Worm (Caenorhabditis elegans) whole organism, young adult: ENCODE measurements around the gene asb-1.

Experiments
- B0019.2 ChIP-seq: fragments of 200-800 bp; sonication (Bioruptor generic); conservative IDR thresholded peaks from 2 replicates; pipeline ENCODE4 v1.3.6; 2022; ENCODE audit warnings: missing genetic modification reagents, missing genetic modification characterization, missing compliant biosample characterization
- D2030.7 ChIP-seq: fragments of 200-800 bp; sonication (Bioruptor generic); IDR thresholded peaks from 2 replicates; pipeline ENCODE4 v1.3.6; 2022; ENCODE audit warnings: missing genetic modification reagents, missing genetic modification characterization, missing compliant biosample characterization
- F37B4.10 ChIP-seq: fragments of 200-800 bp; sonication (Bioruptor generic); IDR thresholded peaks from 2 replicates; pipeline ENCODE4 v1.3.6; 2022; ENCODE audit warnings: missing genetic modification characterization, missing compliant biosample characterization
- F49E8.2 ChIP-seq: sonication (generic microtip); optimal IDR thresholded peaks from 3 replicates; lab custom pipeline; 2017; ENCODE audit warnings: missing genetic modification characterization, mild to moderate bottlenecking, missing compliant biosample characterization, antibody characterized with exemption, moderate library complexity; ENCODE audit not compliant: insufficient read depth
- F52B5.7 ChIP-seq: sonication (generic microtip); optimal IDR thresholded peaks from 2 replicates; lab custom pipeline; 2016; ENCODE audit warnings: mild to moderate bottlenecking, missing genetic modification characterization, missing compliant biosample characterization
- F57A8.1 ChIP-seq: fragments of 200-800 bp; sonication (Bioruptor generic); optimal IDR thresholded peaks from 2 replicates; lab custom pipeline; 2018; ENCODE audit warnings: mild to moderate bottlenecking, missing genetic modification characterization, moderate library complexity, missing compliant biosample characterization
- F57C9.4 ChIP-seq: sonication (generic microtip); optimal IDR thresholded peaks from 2 replicates; lab custom pipeline; 2017; ENCODE audit warnings: mild to moderate bottlenecking, missing genetic modification characterization, missing compliant biosample characterization
- K12H6.12 ChIP-seq: fragments of 200-800 bp; sonication (Bioruptor generic); optimal IDR thresholded peaks from 2 replicates; lab custom pipeline; 2018; ENCODE audit warnings: mild to moderate bottlenecking, missing genetic modification characterization, missing compliant biosample characterization
- T26A5.8 ChIP-seq: sonication (generic microtip); optimal IDR thresholded peaks from 2 replicates; lab custom pipeline; 2016; ENCODE audit warnings: missing genetic modification characterization, missing compliant biosample characterization
- Y53G8AR.9 ChIP-seq: fragments of 200-800 bp; sonication (Bioruptor generic); conservative IDR thresholded peaks from 2 replicates; pipeline ENCODE4 v1.3.6; 2022; ENCODE audit warnings: missing genetic modification reagents, missing genetic modification characterization, missing compliant biosample characterization
- Y56A3A.18 ChIP-seq: fragments of 200-800 bp; sonication (Bioruptor generic); IDR thresholded peaks from 2 replicates; pipeline ENCODE4 v1.3.6; 2022; ENCODE audit warnings: missing genetic modification reagents, missing genetic modification characterization, missing compliant biosample characterization
- ZK185.1 ChIP-seq: sonication (generic microtip); optimal IDR thresholded peaks from 2 replicates; lab custom pipeline; 2016; ENCODE audit warnings: mild to moderate bottlenecking, missing genetic modification characterization, missing compliant biosample characterization; ENCODE audit not compliant: poor library complexity, severe bottlenecking
- aptf-2 ChIP-seq: fragments of 200-800 bp; sonication (Bioruptor generic); conservative IDR thresholded peaks from 2 replicates; pipeline ENCODE4 v1.3.6; 2022; ENCODE audit warnings: missing genetic modification reagents, missing genetic modification characterization, missing compliant biosample characterization
- atf-7 ChIP-seq: sonication (generic microtip); optimal IDR thresholded peaks from 2 replicates; lab custom pipeline; 2017; ENCODE audit warnings: mild to moderate bottlenecking, missing genetic modification characterization, missing compliant biosample characterization
- athp-1 ChIP-seq: sonication (generic microtip); optimal IDR thresholded peaks from 2 replicates; lab custom pipeline; 2017; ENCODE audit warnings: mild to moderate bottlenecking, missing genetic modification characterization, missing compliant biosample characterization
- ccch-3 ChIP-seq: fragments of 200-800 bp; sonication (Bioruptor generic); optimal IDR thresholded peaks from 2 replicates; lab custom pipeline; 2018; ENCODE audit warnings: mild to moderate bottlenecking, missing genetic modification characterization, missing compliant biosample characterization
- cebp-2 ChIP-seq: fragments of 200-800 bp; sonication (Bioruptor generic); IDR thresholded peaks from 2 replicates; pipeline ENCODE4 v1.3.6; 2022; ENCODE audit warnings: missing genetic modification characterization, missing compliant biosample characterization
- ceh-40 ChIP-seq: fragments of 200-800 bp; sonication (Bioruptor generic); IDR thresholded peaks from 2 replicates; pipeline ENCODE4 v1.3.6; 2022; ENCODE audit warnings: missing genetic modification characterization, missing compliant biosample characterization
- ceh-79 ChIP-seq: sonication (generic microtip); optimal IDR thresholded peaks from 2 replicates; lab custom pipeline; 2017; ENCODE audit warnings: mild to moderate bottlenecking, missing genetic modification characterization, missing compliant biosample characterization
- die-1 ChIP-seq: sonication (generic microtip); optimal IDR thresholded peaks from 2 replicates; lab custom pipeline; 2016; ENCODE audit warnings: missing genotype, mild to moderate bottlenecking, missing genetic modification characterization, missing compliant biosample characterization
- dox-1 ChIP-seq: fragments of 200-800 bp; sonication (Bioruptor generic); IDR thresholded peaks from 2 replicates; pipeline ENCODE4 v1.3.6; 2022; ENCODE audit warnings: missing genetic modification reagents, missing genetic modification characterization, missing compliant biosample characterization
- dpl-1 ChIP-seq: fragments of 150-350 bp; optimal IDR thresholded peaks from 2 replicates; lab custom pipeline; 2014; ENCODE audit warnings: missing biosample characterization, missing genetic modification reagents, missing genetic modification characterization
- efl-1 ChIP-seq: fragments of 150-350 bp; optimal IDR thresholded peaks from 2 replicates; lab custom pipeline; 2014; ENCODE audit warnings: missing biosample characterization, missing genetic modification reagents, missing genetic modification characterization
- egl-44 ChIP-seq: fragments of 200-800 bp; sonication (Bioruptor generic); IDR thresholded peaks from 2 replicates; pipeline ENCODE4 v1.3.6; 2022; ENCODE audit warnings: missing genetic modification reagents, missing genetic modification characterization, missing compliant biosample characterization
- egrh-3 ChIP-seq: fragments of 200-800 bp; sonication (Bioruptor generic); IDR thresholded peaks from 2 replicates; pipeline ENCODE4 v1.3.6; 2022; ENCODE audit warnings: missing genetic modification reagents, missing genetic modification characterization, missing compliant biosample characterization
- fkh-3 ChIP-seq: sonication (generic microtip); optimal IDR thresholded peaks from 2 replicates; lab custom pipeline; 2016; ENCODE audit warnings: mild to moderate bottlenecking, missing genetic modification characterization, missing compliant biosample characterization
- gei-17 ChIP-seq: fragments of 200-800 bp; sonication (Bioruptor generic); optimal IDR thresholded peaks from 2 replicates; lab custom pipeline; 2018; ENCODE audit warnings: mild to moderate bottlenecking, missing genetic modification characterization, missing compliant biosample characterization
- him-1 ChIP-seq: sonication (generic microtip); optimal IDR thresholded peaks from 2 replicates; lab custom pipeline; 2016; ENCODE audit warnings: missing genotype, missing genetic modification reagents, missing genetic modification characterization, missing compliant biosample characterization
- hlh-26 ChIP-seq: fragments of 200-800 bp; sonication (Bioruptor generic); conservative IDR thresholded peaks from 2 replicates; pipeline ENCODE4 v1.3.6; 2022; ENCODE audit warnings: missing genetic modification reagents, missing genetic modification characterization, missing compliant biosample characterization
- hrde-1 ChIP-seq: sonication (generic microtip); optimal IDR thresholded peaks from 2 replicates; lab custom pipeline; 2016; ENCODE audit warnings: missing genetic modification characterization, mild to moderate bottlenecking, missing compliant biosample characterization, moderate library complexity, missing genotype, missing genetic modification reagents, borderline replicate concordance
- lsl-1 ChIP-seq: fragments of 200-800 bp; sonication (Bioruptor generic); optimal IDR thresholded peaks from 2 replicates; lab custom pipeline; 2018; ENCODE audit warnings: mild to moderate bottlenecking, missing genetic modification characterization, moderate library complexity, missing compliant biosample characterization
- madf-8 ChIP-seq: fragments of 200-800 bp; sonication (Bioruptor generic); conservative IDR thresholded peaks from 2 replicates; pipeline ENCODE4 v1.3.6; 2022; ENCODE audit warnings: missing genetic modification reagents, missing genetic modification characterization, missing compliant biosample characterization
- mxl-1 ChIP-seq: sonication (generic microtip); optimal IDR thresholded peaks from 2 replicates; lab custom pipeline; 2016; ENCODE audit warnings: missing genetic modification characterization, missing compliant biosample characterization
- nfya-2 ChIP-seq: fragments of 200-800 bp; sonication (Bioruptor generic); IDR thresholded peaks from 2 replicates; pipeline ENCODE4 v1.3.6; 2022; ENCODE audit warnings: missing genetic modification reagents, missing genetic modification characterization, missing compliant biosample characterization
- nhr-120 ChIP-seq: fragments of 200-800 bp; sonication (Bioruptor generic); IDR thresholded peaks from 2 replicates; pipeline ENCODE4 v1.3.6; 2022; ENCODE audit warnings: missing genetic modification characterization, missing compliant biosample characterization
- nhr-80 ChIP-seq: sonication (generic microtip); optimal IDR thresholded peaks from 2 replicates; lab custom pipeline; 2016; ENCODE audit warnings: missing genetic modification characterization, missing compliant biosample characterization
- nhr-90 ChIP-seq: sonication (generic microtip); optimal IDR thresholded peaks from 2 replicates; lab custom pipeline; 2016; ENCODE audit warnings: missing genotype, mild to moderate bottlenecking, missing genetic modification characterization, missing compliant biosample characterization
- repo-1 ChIP-seq: sonication (generic microtip); optimal IDR thresholded peaks from 2 replicates; lab custom pipeline; 2017; ENCODE audit warnings: mild to moderate bottlenecking, missing genetic modification characterization, missing compliant biosample characterization
- sdz-38 ChIP-seq: sonication (generic microtip); optimal IDR thresholded peaks from 2 replicates; lab custom pipeline; 2016; ENCODE audit warnings: missing genotype, missing genetic modification characterization, missing compliant biosample characterization
- snpc-1.1 ChIP-seq: sonication (generic microtip); optimal IDR thresholded peaks from 2 replicates; lab custom pipeline; 2017; ENCODE audit warnings: missing genetic modification characterization, mild to moderate bottlenecking, missing compliant biosample characterization, antibody characterized with exemption, moderate library complexity, missing genotype, missing genetic modification reagents; ENCODE audit not compliant: insufficient read depth
- snpc-1.3 ChIP-seq: sonication (generic microtip); optimal IDR thresholded peaks from 2 replicates; lab custom pipeline; 2017; ENCODE audit warnings: missing genetic modification characterization, mild to moderate bottlenecking, missing compliant biosample characterization, antibody characterized with exemption, moderate library complexity, missing genotype, missing genetic modification reagents; ENCODE audit not compliant: insufficient read depth
- snpc-4 ChIP-seq, 5 experiments: fragments of 150-350 bp in 1 of 5; sonication (generic microtip) in 4 of 5; optimal IDR thresholded peaks; 2 replicates each; lab custom pipeline; 2014 to 2018; ENCODE audit warnings: missing genetic modification characterization in 5 of 5, missing biosample characterization in 3 of 5, antibody characterized with exemption in 2 of 5, mild to moderate bottlenecking in 2 of 5, missing compliant biosample characterization in 2 of 5, missing genotype in 2 of 5, moderate library complexity in 2 of 5, missing genetic modification reagents in 1 of 5
- sptf-2 ChIP-seq: fragments of 200-800 bp; sonication (Bioruptor generic); optimal IDR thresholded peaks from 2 replicates; lab custom pipeline; 2018; ENCODE audit warnings: mild to moderate bottlenecking, missing genetic modification characterization, missing compliant biosample characterization
- tlf-1 ChIP-seq: fragments of 200-800 bp; sonication (Bioruptor generic); optimal IDR thresholded peaks from 2 replicates; lab custom pipeline; 2018; ENCODE audit warnings: mild to moderate bottlenecking, missing genetic modification characterization, missing compliant biosample characterization
- xnd-1 ChIP-seq: sonication (generic microtip); optimal IDR thresholded peaks from 2 replicates; lab custom pipeline; 2016; ENCODE audit warnings: missing genotype, missing genetic modification reagents, missing genetic modification characterization, missing compliant biosample characterization
- ztf-22 ChIP-seq: fragments of 200-800 bp; sonication (Bioruptor generic); optimal IDR thresholded peaks from 2 replicates; lab custom pipeline; 2018; ENCODE audit warnings: mild to moderate bottlenecking, missing genetic modification characterization, moderate library complexity, missing compliant biosample characterization
- ztf-25 ChIP-seq: fragments of 200-800 bp; sonication (Bioruptor generic); IDR thresholded peaks from 2 replicates; pipeline ENCODE4 v1.3.6; 2022; ENCODE audit warnings: missing genetic modification reagents, missing genetic modification characterization, missing compliant biosample characterization
- ztf-28 ChIP-seq: fragments of 200-800 bp; sonication (Bioruptor generic); IDR thresholded peaks from 2 replicates; pipeline ENCODE4 v1.3.6; 2022; ENCODE audit warnings: missing genetic modification reagents, missing genetic modification characterization, missing compliant biosample characterization
- ztf-6 ChIP-seq: fragments of 200-800 bp; sonication (Bioruptor generic); IDR thresholded peaks from 2 replicates; pipeline ENCODE4 v1.3.6; 2022; ENCODE audit warnings: missing genetic modification reagents, missing genetic modification characterization, missing compliant biosample characterization

Gene asb-1

ce11 chrIII:4568455-4568854, 27.2 kb downstream of the asb-1 start, which contains the start of gene idhg-1 (continued):
- no peak for TF ChIP-seq hrde-1 (tag; lab: Kevin White, UChicago)
- TF ChIP-seq F57C9.4 (tag; lab: Kevin White, UChicago), result no peak
- TF ChIP-seq Y56A3A.18 (GFP tag; lab: Robert Waterston, UW), result no peak
- no peak for TF ChIP-seq hlh-26 (GFP tag; lab: Robert Waterston, UW)
- TF ChIP-seq sptf-2 (GFP tag; lab: Kevin White, UChicago), result no peak
- TF ChIP-seq dpl-1 (GFP tag; lab: Kevin White, UChicago), result no peak
- no peak for TF ChIP-seq F49E8.2 (tag; lab: Kevin White, UChicago)
- no peak for TF ChIP-seq sdz-38 (tag; lab: Kevin White, UChicago)
- peak; percentile 42 for TF ChIP-seq lsl-1 (GFP tag; lab: Kevin White, UChicago)
- no peak for TF ChIP-seq snpc-4 (GFP tag; optimal IDR thresholded peaks at IDR 0.05; lab: Kevin White, UChicago)
- TF ChIP-seq snpc-4 (tag; optimal IDR thresholded peaks at IDR 0.05; lab: Kevin White, UChicago), result peak in 3 of 4 experiments; percentile 8 to 63 (median 12)
- no peak for TF ChIP-seq nfya-2
- no peak for TF ChIP-seq B0019.2 (GFP tag; lab: Robert Waterston, UW)
- 0 out of 2 replicates have a peak, but pooled peaks have one; percentile 55 for TF ChIP-seq egl-44 (GFP tag; lab: Robert Waterston, UW)
- no peak for TF ChIP-seq ceh-79
- no peak for TF ChIP-seq gei-17 (GFP tag; lab: Kevin White, UChicago)
- no peak for TF ChIP-seq nhr-120 (GFP tag; lab: Robert Waterston, UW)
- no peak for TF ChIP-seq nhr-90 (tag; lab: Kevin White, UChicago)
- no peak for TF ChIP-seq Y53G8AR.9 (GFP tag; lab: Robert Waterston, UW)
- no peak for TF ChIP-seq atf-7
- TF ChIP-seq F52B5.7 (tag; lab: Kevin White, UChicago), result no peak
- TF ChIP-seq tlf-1 (GFP tag; lab: Kevin White, UChicago), result no peak
- TF ChIP-seq ztf-22 (GFP tag; lab: Kevin White, UChicago), result no peak
- no peak for TF ChIP-seq egrh-3 (GFP tag; lab: Robert Waterston, UW)
- peak; percentile 0 for TF ChIP-seq xnd-1 (tag; lab: Kevin White, UChicago)
- no peak for TF ChIP-seq ztf-28 (GFP tag; lab: Robert Waterston, UW)
- TF ChIP-seq efl-1, result peak; percentile 7
- peak; percentile 30 for TF ChIP-seq athp-1 (tag; lab: Kevin White, UChicago)
- peak; percentile 80 for TF ChIP-seq him-1 (tag; lab: Kevin White, UChicago)
- TF ChIP-seq ZK185.1 (tag; lab: Kevin White, UChicago), result peak; percentile 83
- no peak for TF ChIP-seq F57A8.1 (GFP tag; lab: Kevin White, UChicago)
- no peak for TF ChIP-seq F37B4.10
- TF ChIP-seq ztf-6, result no peak
- TF ChIP-seq fkh-3 (tag; lab: Kevin White, UChicago), result no peak
- TF ChIP-seq die-1 (tag; lab: Kevin White, UChicago), result peak; percentile 21
- TF ChIP-seq ztf-25 (GFP tag; lab: Robert Waterston, UW), result no peak
- TF ChIP-seq aptf-2 (GFP tag; lab: Robert Waterston, UW), result no peak
- TF ChIP-seq mxl-1, result no peak
- peak; percentile 50 for TF ChIP-seq snpc-1.3 (tag; lab: Kevin White, UChicago)
- no peak for TF ChIP-seq ceh-40 (GFP tag; lab: Robert Waterston, UW)
- no peak for TF ChIP-seq madf-8 (GFP tag; lab: Robert Waterston, UW)
- no peak for TF ChIP-seq cebp-2
- peak; percentile 59 for TF ChIP-seq nhr-80 (tag; lab: Kevin White, UChicago)
- TF ChIP-seq T26A5.8 (tag; lab: Kevin White, UChicago), result no peak
- no peak for TF ChIP-seq snpc-1.1 (tag; lab: Kevin White, UChicago)
- TF ChIP-seq K12H6.12 (tag; lab: Kevin White, UChicago), result peak; percentile 45
- TF ChIP-seq repo-1 (tag; lab: Kevin White, UChicago), result no peak
- TF ChIP-seq ccch-3, result no peak
- TF ChIP-seq dox-1, result peak; percentile 71; the same call in 1 of the 2 replicates
- no peak for TF ChIP-seq D2030.7 (GFP tag; lab: Robert Waterston, UW)
